Fruit fly (Drosophila melanogaster) whole organism, prepupa: ENCODE results near the gene stg.

Experiments used
- CG34406 ChIP-seq: fragments of 200-800 bp; sonication (Bioruptor generic); optimal IDR thresholded peaks from 3 replicates; lab custom pipeline; 2016; ENCODE audit warnings: missing biosample characterization, missing genetic modification characterization
- Hr39 ChIP-seq: fragments of 200-800 bp; sonication (Bioruptor generic); optimal IDR thresholded peaks from 2 replicates; lab custom pipeline; 2016; ENCODE audit warnings: missing biosample characterization, missing genetic modification characterization
- dsx ChIP-seq: fragments of 200-800 bp; optimal IDR thresholded peaks from 3 replicates; lab custom pipeline; 2019; ENCODE audit warnings: missing biosample characterization, mild to moderate bottlenecking, missing genetic modification characterization, moderate library complexity; ENCODE audit not compliant: poor library complexity, severe bottlenecking
- spab ChIP-seq: fragments of 200-800 bp; sonication (Bioruptor generic); optimal IDR thresholded peaks from 2 replicates; lab custom pipeline; 2017; ENCODE audit warnings: missing biosample characterization, mild to moderate bottlenecking, missing genetic modification characterization, missing genetic modification reagents
- ss ChIP-seq, 2 experiments: fragments of 200-800 bp; sonication (Bioruptor generic); optimal IDR thresholded peaks; 2 replicates in 1 of 2; 3 replicates in 1 of 2; lab custom pipeline; 2017 to 2018; ENCODE audit warnings: mild to moderate bottlenecking in 2 of 2, missing biosample characterization in 2 of 2, missing genetic modification characterization in 2 of 2, moderate library complexity in 1 of 2

DNA sequence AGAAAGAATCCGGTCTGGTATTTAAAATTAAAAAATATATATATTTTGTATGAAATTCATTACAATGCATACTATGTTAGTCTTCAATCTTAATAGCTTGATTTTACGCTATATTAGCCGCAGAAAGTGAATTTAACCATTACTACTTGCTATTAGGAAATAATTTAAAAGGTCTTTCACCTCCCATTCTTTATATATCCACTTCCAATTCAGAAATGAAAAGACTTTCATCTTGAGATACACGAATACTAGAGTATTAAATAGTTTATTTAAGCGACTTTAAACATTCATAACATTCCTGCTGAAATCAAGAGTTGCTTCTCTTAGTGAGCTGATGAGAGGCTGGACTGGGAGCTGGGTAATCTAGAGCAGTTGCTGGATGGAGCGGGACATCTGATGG, 10.9 kb downstream of the stg start, which contains the start of gene CG31445:
- TF ChIP-seq ss (GFP tag; optimal IDR thresholded peaks at IDR 0.05; lab: Kevin White, UChicago) (no peak), dsx (no peak), Hr39 (no peak), CG34406 (GFP tag; lab: Kevin White, UChicago) (no peak), spab (GFP tag; lab: Kevin White, UChicago) (no peak)
